Fruit fly (Drosophila melanogaster) whole organism, larva: Measurements from ENCODE around the gene CG31704.

Experiments used
- noc ChIP-seq: fragments of 200-800 bp; sonication (Bioruptor generic); optimal IDR thresholded peaks from 3 replicates; lab custom pipeline; 2019; ENCODE audit warnings: missing biosample characterization, mild to moderate bottlenecking, missing genetic modification characterization, moderate library complexity

CG31704 gene

dm6 chr2L:11840391-11840790 is at the start of gene CG31704:
TSS of gene CG31704 (plus strand) at chr2L:11840691.
- no peak for TF ChIP-seq noc (tag; lab: Kevin White, UChicago)

- no peak for TF ChIP-seq noc (tag; lab: Kevin White, UChicago)
Measured at dm6 chr2L:11792265-11792664, 48.2 kb upstream of the CG31704 start, which contains the start of gene Tsp33B. TSS of gene Tsp33B (minus strand) at chr2L:11792365.

dm6 chr2L:11793986-11794385 is 46.5 kb upstream of the CG31704 start, which contains the start of gene CG14937:
TSS of gene CG14937 (minus strand) at chr2L:11794086.
- no peak for TF ChIP-seq noc (tag; lab: Kevin White, UChicago)

dm6 chr2L:11797127-11797526 is 43.4 kb upstream of the CG31704 start:
- no peak for TF ChIP-seq noc (tag; lab: Kevin White, UChicago)

- TF ChIP-seq noc (tag; lab: Kevin White, UChicago) = no peak
Measured at dm6 chr2L:11804228-11805044, 36.1 kb upstream of the CG31704 start.

dm6 chr2L:11806022-11806700 is 34.3 kb upstream of the CG31704 start:
- no peak for TF ChIP-seq noc (tag; lab: Kevin White, UChicago)

- peak; percentile 24 for TF ChIP-seq noc (tag; lab: Kevin White, UChicago)
Measured at dm6 chr2L:11806701-11807674, 33.5 kb upstream of the CG31704 start.

- peak; percentile 60 for TF ChIP-seq noc (tag; lab: Kevin White, UChicago)
Measured at dm6 chr2L:11807697-11808226, 32.7 kb upstream of the CG31704 start.

- TF ChIP-seq noc (tag; lab: Kevin White, UChicago) = no peak
Measured at dm6 chr2L:11808327-11808701, 32.2 kb upstream of the CG31704 start.

dm6 chr2L:11808702-11809583 is 31.5 kb upstream of the CG31704 start, which contains the start of gene crol:
TSS of gene crol (minus strand) at chr2L:11809438.
- peak; percentile 3 for TF ChIP-seq noc (tag; lab: Kevin White, UChicago)

dm6 chr2L:11809823-11810222 is 30.7 kb upstream of the CG31704 start:
- no peak for TF ChIP-seq noc (tag; lab: Kevin White, UChicago)

- TF ChIP-seq noc (tag; lab: Kevin White, UChicago) = peak; percentile 53
Measured at dm6 chr2L:11812781-11813664, 27.5 kb upstream of the CG31704 start.

- no peak for TF ChIP-seq noc (tag; lab: Kevin White, UChicago)
Measured at dm6 chr2L:11813665-11814087, 26.8 kb upstream of the CG31704 start, which contains the start of gene CycY. TSS of gene CycY (minus strand) at chr2L:11813780.
